Worm (Caenorhabditis elegans): Measurements from ENCODE around the gene hsb-1.

- TF ChIP-seq nhr-77 (tag; optimal IDR thresholded peaks at IDR 0.05) (peak; percentile 22), pha-4 (GFP tag; IDR thresholded peaks at IDR 0.05) (no peak), pha-4 (tag; optimal IDR thresholded peaks at IDR 0.05) (no peak), ztf-11 (tag; optimal IDR thresholded peaks at IDR 0.05) (no peak), nhr-76 (tag; optimal IDR thresholded peaks at IDR 0.05) (no peak), aly-2 (tag; optimal IDR thresholded peaks at IDR 0.05) (no peak), skn-1 (tag; optimal IDR thresholded peaks at IDR 0.05) (no peak), ces-1 (GFP tag; optimal IDR thresholded peaks at IDR 0.05) (no peak), pqm-1 (tag; optimal IDR thresholded peaks at IDR 0.05) (no peak), snpc-4 (tag; optimal IDR thresholded peaks at IDR 0.05) (no peak), F44E2.7 (GFP tag; IDR thresholded peaks at IDR 0.05) (no peak), jun-1 (tag; optimal IDR thresholded peaks at IDR 0.05) (no peak), zip-2 (tag; optimal IDR thresholded peaks at IDR 0.05) (no peak), mep-1 (tag; optimal IDR thresholded peaks at IDR 0.05) (peak; percentile 2)
These were observed 38.4 kb upstream of the hsb-1 start, which contains the start of gene Y55D9A.2 for ce11 chrIV:12605401-12605800.

Data from whole organism, L4 larva.